Worm (Caenorhabditis elegans) whole organism, late embryonic: ENCODE measurements around the gene srv-26.

Experiments
- ama-1 ChIP-seq: fragments of 150-350 bp; optimal IDR thresholded peaks from 2 replicates; lab custom pipeline; 2014
- ceh-19 ChIP-seq: fragments of 200-800 bp; sonication (Bioruptor generic); optimal IDR thresholded peaks from 2 replicates; lab custom pipeline; 2018; ENCODE audit warnings: mild to moderate bottlenecking, missing genetic modification characterization, missing compliant biosample characterization
- ceh-45 ChIP-seq: fragments of 200-800 bp; sonication (Bioruptor generic); IDR thresholded peaks from 2 replicates; pipeline ENCODE4 v1.3.6; 2022; ENCODE audit warnings: missing genetic modification reagents, missing genetic modification characterization, missing compliant biosample characterization
- gmeb-2 ChIP-seq: sonication (generic microtip); optimal IDR thresholded peaks from 2 replicates; lab custom pipeline; 2016; ENCODE audit warnings: missing genetic modification characterization, inconsistent platforms, missing compliant biosample characterization
- madf-2 ChIP-seq: sonication (generic microtip); optimal IDR thresholded peaks from 2 replicates; lab custom pipeline; 2017; ENCODE audit warnings: missing genetic modification characterization, missing compliant biosample characterization
- nhr-11 ChIP-seq: fragments of 150-350 bp; optimal IDR thresholded peaks from 2 replicates; lab custom pipeline; 2014; ENCODE audit warnings: missing biosample characterization, missing genetic modification characterization
- sdc-2 ChIP-seq: sonication (generic microtip); optimal IDR thresholded peaks from 2 replicates; lab custom pipeline; 2016; ENCODE audit warnings: missing genotype, missing genetic modification characterization, missing compliant biosample characterization
- tbx-2 ChIP-seq: sonication (generic microtip); optimal IDR thresholded peaks from 2 replicates; lab custom pipeline; 2016; ENCODE audit warnings: missing genetic modification characterization, missing compliant biosample characterization

DNA sequence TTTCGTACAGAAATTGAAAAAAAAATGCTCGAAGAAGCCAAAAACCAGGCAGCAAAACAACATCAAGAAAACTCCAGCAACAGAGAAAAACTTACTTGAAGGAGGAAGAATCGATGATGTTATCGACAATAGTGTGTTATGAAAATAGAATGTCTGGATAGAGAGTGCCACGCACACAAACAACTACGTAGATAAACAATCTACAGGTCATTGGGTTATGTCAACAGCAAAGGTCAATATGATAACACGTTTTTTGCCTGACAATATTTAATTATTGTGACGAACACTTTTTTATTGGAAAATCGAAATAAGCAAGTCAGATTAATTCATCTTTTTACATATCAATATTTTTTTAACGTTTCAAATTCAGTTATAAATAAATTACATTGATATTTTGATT is 22.3 kb downstream of the srv-26 start, which contains the start of gene sams-5:
- TF ChIP-seq ama-1 (lab: Kevin White, UChicago) (no peak), gmeb-2 (tag; lab: Kevin White, UChicago) (no peak), sdc-2 (tag; lab: Kevin White, UChicago) (no peak), tbx-2 (tag; lab: Kevin White, UChicago) (no peak), ceh-19 (GFP tag; lab: Kevin White, UChicago) (no peak), ceh-45 (no peak), madf-2 (no peak), nhr-11 (tag; lab: Kevin White, UChicago) (no peak)
